Fruit fly (Drosophila melanogaster): ENCODE results near the gene Gsc.

DNA sequence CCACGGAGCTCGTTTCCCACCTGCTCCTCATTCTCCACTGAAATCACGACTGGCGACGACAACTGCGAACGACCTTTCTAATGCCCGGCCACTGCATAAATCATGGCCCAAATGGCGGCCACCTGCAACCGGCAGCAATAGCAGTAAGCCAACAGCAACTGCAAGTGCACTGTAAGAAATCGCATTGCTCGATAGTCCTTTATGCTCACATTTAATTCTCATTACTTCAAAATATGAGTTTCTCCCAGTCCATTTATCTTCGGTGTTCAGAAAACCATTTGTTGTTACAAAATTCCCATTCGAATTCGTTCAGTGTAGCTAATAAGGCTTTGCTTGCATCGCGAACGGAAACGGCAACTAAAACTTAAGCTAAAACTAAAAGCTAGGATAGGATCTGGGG lies 9.6 kb upstream of the Gsc start:
- no peak for TF ChIP-seq Hr96 (GFP tag; optimal IDR thresholded peaks at IDR 0.05)
- TF ChIP-seq CG1620 (GFP tag; optimal IDR thresholded peaks at IDR 0.05) = no peak
